Fruit fly (Drosophila melanogaster): ENCODE results near the gene mnb.

mnb gene

dm6 chrX:17910941-17911703 lies 24.1 kb upstream of the mnb start, which contains the start of gene CG6847 (continued):
- no peak for TF ChIP-seq Gsc (GFP tag; IDR thresholded peaks at IDR 0.05)
- TF ChIP-seq CG13123 (GFP tag; optimal IDR thresholded peaks at IDR 0.05): peak; percentile 4
- no peak for TF ChIP-seq CG6765 (GFP tag; optimal IDR thresholded peaks at IDR 0.05)
- TF ChIP-seq bigmax (GFP tag; optimal IDR thresholded peaks at IDR 0.05): no peak
- TF ChIP-seq CG10654 (GFP tag; optimal IDR thresholded peaks at IDR 0.05): peak; percentile 16
- TF ChIP-seq knrl (GFP tag; IDR thresholded peaks at IDR 0.05; ENCODE audit: partially characterized antibody): no peak
- peak; percentile 16 for TF ChIP-seq psq (GFP tag; optimal IDR thresholded peaks at IDR 0.05)
- no peak for TF ChIP-seq Dfd (GFP tag; optimal IDR thresholded peaks at IDR 0.05)
- peak; percentile 31 for TF ChIP-seq D19A (tag; optimal IDR thresholded peaks at IDR 0.05)
- peak; percentile 58 for TF ChIP-seq CG9727 (GFP tag; optimal IDR thresholded peaks at IDR 0.05)
- TF ChIP-seq Ets97D (GFP tag; optimal IDR thresholded peaks at IDR 0.05): no peak
- TF ChIP-seq CG1024 (GFP tag; IDR thresholded peaks at IDR 0.05): no peak
- TF ChIP-seq Dek (tag; optimal IDR thresholded peaks at IDR 0.05): peak; percentile 59
- peak; percentile 55 for TF ChIP-seq CG9817 (tag; optimal IDR thresholded peaks at IDR 0.05)
- no peak for TF ChIP-seq CG6683 (GFP tag; optimal IDR thresholded peaks at IDR 0.05)
- TF ChIP-seq Asciz (GFP tag; optimal IDR thresholded peaks at IDR 0.05): peak; percentile 3
- no peak; the same call in 2 of the 3 replicates for TF ChIP-seq zen2 (GFP tag; IDR thresholded peaks at IDR 0.05; ENCODE audit: partially characterized antibody)
- peak; percentile 53 for TF ChIP-seq Hsf (GFP tag; optimal IDR thresholded peaks at IDR 0.05)
- TF ChIP-seq dmrt99B (tag; optimal IDR thresholded peaks at IDR 0.05): peak; percentile 64
- no peak for TF ChIP-seq dm (GFP tag; optimal IDR thresholded peaks at IDR 0.05)
- no peak for TF ChIP-seq CG2202 (tag; optimal IDR thresholded peaks at IDR 0.05)
- peak; percentile 73 for TF ChIP-seq CG17385 (GFP tag; optimal IDR thresholded peaks at IDR 0.05)
- TF ChIP-seq zfh2 (GFP tag; optimal IDR thresholded peaks at IDR 0.05): no peak
- peak; percentile 37 for TF ChIP-seq cwo (GFP tag; optimal IDR thresholded peaks at IDR 0.05)
- peak; percentile 52 for TF ChIP-seq Mad (GFP tag; optimal IDR thresholded peaks at IDR 0.05)
- no peak for TF ChIP-seq CG16813 (GFP tag; IDR thresholded peaks at IDR 0.05; ENCODE audit: partially characterized antibody)
- no peak for TF ChIP-seq CG4730 (GFP tag; IDR thresholded peaks at IDR 0.05)
- TF ChIP-seq Usf (GFP tag; optimal IDR thresholded peaks at IDR 0.05): peak; percentile 54
- peak in 1 of 2 experiments; percentile 85 for TF ChIP-seq Eip74EF (GFP tag; optimal IDR thresholded peaks at IDR 0.05)
- peak; percentile 91 for TF ChIP-seq sens (GFP tag)
- TF ChIP-seq CG5245 (GFP tag; optimal IDR thresholded peaks at IDR 0.05): no peak
- TF ChIP-seq dan (GFP tag; IDR thresholded peaks at IDR 0.05): no peak
- TF ChIP-seq CG9437 (GFP tag; optimal IDR thresholded peaks at IDR 0.05): peak; percentile 79
- peak; percentile 65 for TF ChIP-seq CG13894 (tag; optimal IDR thresholded peaks at IDR 0.05)
- peak; percentile 57 for TF ChIP-seq lilli (GFP tag; optimal IDR thresholded peaks at IDR 0.05)
- no peak for TF ChIP-seq B-H2 (GFP tag; optimal IDR thresholded peaks at IDR 0.05)
- TF ChIP-seq CG10979 (tag; optimal IDR thresholded peaks at IDR 0.05): peak; percentile 57
- peak; percentile 54 for TF ChIP-seq CG1529 (GFP tag; optimal IDR thresholded peaks at IDR 0.05)
- TF ChIP-seq E2f1 (GFP tag; IDR thresholded peaks at IDR 0.05): peak; percentile 51
- no peak for TF ChIP-seq CG17802 (tag; optimal IDR thresholded peaks at IDR 0.05)
- no peak for TF ChIP-seq CG8089 (GFP tag; optimal IDR thresholded peaks at IDR 0.05)
- peak; percentile 36 for TF ChIP-seq CG12155 (GFP tag; optimal IDR thresholded peaks at IDR 0.05)
- peak; percentile 45; the same call in 1 of the 2 replicates for TF ChIP-seq H2.0 (GFP tag; IDR thresholded peaks at IDR 0.05)
- TF ChIP-seq CG18599 (GFP tag; optimal IDR thresholded peaks at IDR 0.05): peak; percentile 61
- TF ChIP-seq C15 (GFP tag; IDR thresholded peaks at IDR 0.05): no peak
- TF ChIP-seq HmgD (GFP tag; optimal IDR thresholded peaks at IDR 0.05): no peak
- TF ChIP-seq CG10959 (GFP tag; IDR thresholded peaks at IDR 0.05): no peak
- peak; percentile 60 for TF ChIP-seq Jarid2 (GFP tag; optimal IDR thresholded peaks at IDR 0.05)
- peak; percentile 94 for TF ChIP-seq CG17361 (GFP tag; IDR thresholded peaks at IDR 0.05)

Measured in whole organism, embryonic.